Fruit fly (Drosophila melanogaster) whole organism, wandering third instar larva: ENCODE results near the gene CG6576.

Experiments used
- Abd-B ChIP-seq: fragments of >200 bp; optimal IDR thresholded peaks from 2 replicates; lab custom pipeline; 2017; ENCODE audit warnings: missing biosample characterization, missing genetic modification characterization
- CG32264 ChIP-seq: fragments of 200-800 bp; sonication (Bioruptor generic); optimal IDR thresholded peaks from 2 replicates; lab custom pipeline; 2016; ENCODE audit warnings: missing biosample characterization, missing genetic modification characterization
- CG9705 ChIP-seq: fragments of 200-800 bp; sonication (Bioruptor generic); optimal IDR thresholded peaks from 2 replicates; lab custom pipeline; 2018; ENCODE audit warnings: missing biosample characterization, mild to moderate bottlenecking, missing genetic modification characterization
- CrebA ChIP-seq: fragments of 200-800 bp; sonication (Bioruptor generic); optimal IDR thresholded peaks from 2 replicates; lab custom pipeline; 2016; ENCODE audit warnings: missing biosample characterization, mild to moderate bottlenecking, missing genetic modification characterization, borderline replicate concordance
- Dif ChIP-seq: fragments of 200-275, 200-300 bp; sonication (Bioruptor generic); optimal IDR thresholded peaks from 2 replicates; lab custom pipeline; 2018; ENCODE audit warnings: missing biosample characterization, missing genetic modification characterization; ENCODE audit not compliant: partially characterized antibody
- GATAd ChIP-seq: sonication (Bioruptor generic); optimal IDR thresholded peaks from 2 replicates; lab custom pipeline; 2016; ENCODE audit warnings: missing biosample characterization, missing genetic modification characterization
- HLH106 ChIP-seq: fragments of 200-800 bp; optimal IDR thresholded peaks from 3 replicates; lab custom pipeline; 2019; ENCODE audit warnings: missing biosample characterization, mild to moderate bottlenecking, missing genetic modification characterization, moderate library complexity
- Hr83 ChIP-seq: fragments of 200-300 bp; sonication (Bioruptor generic); optimal IDR thresholded peaks from 2 replicates; lab custom pipeline; 2016; ENCODE audit warnings: missing biosample characterization, mild to moderate bottlenecking, missing genetic modification characterization, moderate library complexity; ENCODE audit not compliant: poor library complexity, severe bottlenecking
- Mio ChIP-seq: sonication (Bioruptor generic); optimal IDR thresholded peaks from 2 replicates; lab custom pipeline; 2016; ENCODE audit warnings: missing biosample characterization, missing genetic modification characterization
- N ChIP-seq: fragments of >200 bp; optimal IDR thresholded peaks from 2 replicates; lab custom pipeline; 2018; ENCODE audit warnings: missing biosample characterization, missing external identifiers, missing genetic modification characterization
- OdsH ChIP-seq: fragments of 200-800 bp; sonication (Bioruptor generic); optimal IDR thresholded peaks from 2 replicates; lab custom pipeline; 2016; ENCODE audit warnings: missing biosample characterization, mild to moderate bottlenecking, missing genetic modification characterization
- Rel ChIP-seq, 2 experiments: fragments of 200-800 bp; sonication (Bioruptor generic) in 1 of 2; optimal IDR thresholded peaks; 2 replicates in 1 of 2; 3 replicates in 1 of 2; lab custom pipeline; 2016 to 2019; ENCODE audit warnings: mild to moderate bottlenecking in 2 of 2, missing biosample characterization in 2 of 2, missing genetic modification characterization in 2 of 2, moderate library complexity in 1 of 2
- Vsx2 ChIP-seq: fragments of 200-300, 225-300 bp; sonication (Bioruptor generic); optimal IDR thresholded peaks from 2 replicates; lab custom pipeline; 2018; ENCODE audit warnings: missing biosample characterization, missing genetic modification characterization; ENCODE audit not compliant: partially characterized antibody
- dmrt93B ChIP-seq: fragments of 200-800 bp; sonication (Bioruptor generic); optimal IDR thresholded peaks from 2 replicates; lab custom pipeline; 2018; ENCODE audit warnings: missing biosample characterization, mild to moderate bottlenecking, missing genetic modification characterization
- foxo ChIP-seq, 2 experiments: fragments of 200-800 bp; sonication (Bioruptor generic); optimal IDR thresholded peaks; 2 replicates in 1 of 2; 3 replicates in 1 of 2; lab custom pipeline; 2016 to 2017; ENCODE audit warnings: missing biosample characterization in 2 of 2, missing genetic modification characterization in 2 of 2
- fru ChIP-seq: fragments of 200-800 bp; sonication (Bioruptor generic); optimal IDR thresholded peaks from 3 replicates; lab custom pipeline; 2016; ENCODE audit warnings: missing biosample characterization, mild to moderate bottlenecking, missing genetic modification characterization
- jim ChIP-seq: fragments of 175-275, 200-325 bp; sonication (Bioruptor generic); optimal IDR thresholded peaks from 2 replicates; lab custom pipeline; 2016; ENCODE audit warnings: missing biosample characterization, mild to moderate bottlenecking, missing genetic modification characterization
- rgr ChIP-seq: fragments of 200-800 bp; sonication (Bioruptor generic); optimal IDR thresholded peaks from 3 replicates; lab custom pipeline; 2016; ENCODE audit warnings: missing biosample characterization, mild to moderate bottlenecking, missing genetic modification characterization
- usp ChIP-seq: fragments of >200 bp; optimal IDR thresholded peaks from 2 replicates; lab custom pipeline; 2017; ENCODE audit warnings: missing biosample characterization, missing genetic modification characterization

Gene CG6576

dm6 chr3L:8802064-8802463, 46.3 kb downstream of the CG6576 start, which contains the start of the genes CG13311 and CG34426:
CG13311 (minus strand) TSS chr3L:8802164.
CG34426 (plus strand) TSS chr3L:8802463.
- TF ChIP-seq CG32264 (GFP tag; lab: Kevin White, UChicago) (no peak), Abd-B (no peak), CrebA (no peak), N (GFP tag; lab: Kevin White, UChicago) (no peak), Dif (no peak), Hr83 (GFP tag; lab: Kevin White, UChicago) (no peak), CG9705 (GFP tag; lab: Kevin White, UChicago) (no peak), GATAd (no peak), usp (GFP tag; lab: Kevin White, UChicago) (no peak), HLH106 (tag; lab: Kevin White, UChicago) (no peak), Mio (no peak), dmrt93B (no peak), jim (GFP tag; lab: Kevin White, UChicago) (no peak)
- TF ChIP-seq, all 38 proteins: peak for 0

- TF ChIP-seq Rel (GFP tag; optimal IDR thresholded peaks at IDR 0.05; lab: Kevin White, UChicago) = no peak
- TF ChIP-seq Rel (tag; optimal IDR thresholded peaks at IDR 0.05; lab: Kevin White, UChicago) = no peak
- no peak for TF ChIP-seq dmrt93B
- TF ChIP-seq rgr (GFP tag; lab: Kevin White, UChicago) = no peak
- no peak for TF ChIP-seq usp (GFP tag; lab: Kevin White, UChicago)
- TF ChIP-seq foxo (GFP tag; optimal IDR thresholded peaks at IDR 0.05; lab: Kevin White, UChicago) = no peak
- TF ChIP-seq OdsH = no peak
- no peak for TF ChIP-seq Vsx2 (GFP tag; lab: Kevin White, UChicago)
- no peak for TF ChIP-seq fru (GFP tag; lab: Kevin White, UChicago)
- TF ChIP-seq, all 38 proteins: peak for 0
Measured at dm6 chr3L:8804082-8804814, 48.5 kb downstream of the CG6576 start, which contains the start of the genes CG32023 and CG34427. CG32023 (minus strand) TSS chr3L:8804182. CG34427 (plus strand) TSS chr3L:8804764.
